Worm (Caenorhabditis elegans) whole organism, L4 larva: ENCODE measurements around the gene zmp-1.

ENCODE experiments used
- F37D6.2 ChIP-seq: sonication (generic microtip); optimal IDR thresholded peaks from 2 replicates; lab custom pipeline; 2016; ENCODE audit warnings: mild to moderate bottlenecking, missing genetic modification characterization, missing compliant biosample characterization
- aha-1 ChIP-seq: fragments of 150-350 bp; peaks from one replicate; lab custom pipeline; 2014; ENCODE audit warnings: missing biosample characterization, missing genetic modification characterization
- ama-1 ChIP-seq: fragments of 150-350 bp; optimal IDR thresholded peaks from 2 replicates; lab custom pipeline; 2014; ENCODE audit warnings: inconsistent platforms, mixed read lengths
- arid-1 ChIP-seq: fragments of 200-800 bp; sonication (Bioruptor generic); conservative IDR thresholded peaks from 2 replicates; pipeline ENCODE4 v1.3.6; 2022; ENCODE audit warnings: missing genetic modification reagents, missing genetic modification characterization, missing compliant biosample characterization
- ceh-32 ChIP-seq: sonication (generic microtip); optimal IDR thresholded peaks from 2 replicates; lab custom pipeline; 2016; ENCODE audit warnings: mild to moderate bottlenecking, missing genetic modification characterization, missing compliant biosample characterization; ENCODE audit not compliant: poor library complexity
- ceh-62 ChIP-seq: sonication (generic microtip); optimal IDR thresholded peaks from 2 replicates; lab custom pipeline; 2017; ENCODE audit warnings: missing biosample characterization, missing genetic modification characterization
- ces-1 ChIP-seq: fragments of 150-350 bp; sonication (generic microtip); optimal IDR thresholded peaks from 4 replicates; lab custom pipeline; 2014; ENCODE audit warnings: missing biosample characterization, missing genetic modification reagents, missing genetic modification characterization
- ctbp-1 ChIP-seq: fragments of 200-800 bp; sonication (Bioruptor generic); IDR thresholded peaks from 2 replicates; pipeline ENCODE4 v1.3.6; 2022; ENCODE audit warnings: missing genetic modification reagents, missing genetic modification characterization, missing compliant biosample characterization
- daf-16 ChIP-seq, 3 experiments: sonication (generic microtip); optimal IDR thresholded peaks; 2 replicates each; lab custom pipeline; 2016 to 2017; ENCODE audit warnings: missing genetic modification characterization in 3 of 3, missing genetic modification reagents in 3 of 3, mild to moderate bottlenecking in 2 of 3, missing compliant biosample characterization in 2 of 3, missing biosample characterization in 1 of 3, moderate library complexity in 1 of 3
- daf-19 ChIP-seq: fragments of 200-800 bp; sonication (Bioruptor generic); conservative IDR thresholded peaks from 2 replicates; pipeline ENCODE4 v1.3.6; 2022; ENCODE audit warnings: missing genetic modification characterization, missing compliant biosample characterization
- dmd-8 ChIP-seq: fragments of 200-800 bp; sonication (Bioruptor generic); IDR thresholded peaks from 2 replicates; pipeline ENCODE4 v1.3.6; 2022; ENCODE audit warnings: missing genetic modification characterization, missing compliant biosample characterization
- dmd-9 ChIP-seq: fragments of 200-800 bp; sonication (Bioruptor generic); IDR thresholded peaks from 2 replicates; pipeline ENCODE4 v1.3.6; 2022; ENCODE audit warnings: missing genetic modification reagents, missing genetic modification characterization, missing compliant biosample characterization
- dve-1 ChIP-seq: sonication (generic microtip); optimal IDR thresholded peaks from 2 replicates; lab custom pipeline; 2017; ENCODE audit warnings: antibody characterized with exemption, mild to moderate bottlenecking, missing genetic modification characterization, missing compliant biosample characterization; ENCODE audit not compliant: insufficient read depth
- egl-43 ChIP-seq: fragments of 200-800 bp; sonication (Bioruptor generic); IDR thresholded peaks from 2 replicates; pipeline ENCODE4 v1.3.6; 2022; ENCODE audit warnings: missing genetic modification reagents, missing genetic modification characterization, missing compliant biosample characterization
- fos-1 ChIP-seq: fragments of 150-350 bp; optimal IDR thresholded peaks from 2 replicates; lab custom pipeline; 2014; ENCODE audit warnings: missing biosample characterization, missing genetic modification characterization
- gei-8 ChIP-seq: fragments of 200-800 bp; sonication (Bioruptor generic); optimal IDR thresholded peaks from 2 replicates; lab custom pipeline; 2018; ENCODE audit warnings: mild to moderate bottlenecking, missing genetic modification characterization, missing compliant biosample characterization
- hif-1 ChIP-seq, 2 experiments: sonication (generic microtip); optimal IDR thresholded peaks; 2 replicates each; lab custom pipeline; 2016 to 2017; ENCODE audit warnings: missing compliant biosample characterization in 2 of 2, missing genetic modification characterization in 2 of 2, missing genetic modification reagents in 2 of 2, missing genotype in 2 of 2, mild to moderate bottlenecking in 1 of 2
- hlh-11 ChIP-seq: fragments of 200-800 bp; sonication (Bioruptor generic); optimal IDR thresholded peaks from 2 replicates; lab custom pipeline; 2018; ENCODE audit warnings: mild to moderate bottlenecking, missing genetic modification characterization, missing compliant biosample characterization
- hlh-30 ChIP-seq: sonication (generic microtip); optimal IDR thresholded peaks from 2 replicates; lab custom pipeline; 2017; ENCODE audit warnings: antibody characterized with exemption, mild to moderate bottlenecking, missing genetic modification characterization, missing compliant biosample characterization; ENCODE audit not compliant: insufficient read depth
- hmg-1.1 ChIP-seq: fragments of 200-800 bp; sonication (Bioruptor generic); IDR thresholded peaks from 2 replicates; pipeline ENCODE4 v1.3.6; 2022; ENCODE audit warnings: missing genetic modification reagents, missing genetic modification characterization, missing compliant biosample characterization
- lim-7 ChIP-seq: fragments of 200-800 bp; sonication (Bioruptor generic); IDR thresholded peaks from 2 replicates; pipeline ENCODE4 v1.3.6; 2022; ENCODE audit warnings: missing genetic modification characterization, missing compliant biosample characterization
- lin-1 ChIP-seq: fragments of 200-800 bp; sonication (Bioruptor generic); IDR thresholded peaks from 2 replicates; pipeline ENCODE4 v1.3.6; 2022; ENCODE audit warnings: missing genetic modification reagents, missing genetic modification characterization, missing compliant biosample characterization
- lin-38 ChIP-seq: fragments of 200-800 bp; sonication (Bioruptor generic); IDR thresholded peaks from 2 replicates; pipeline ENCODE4 v1.3.6; 2022; ENCODE audit warnings: missing genetic modification reagents, missing genetic modification characterization, missing compliant biosample characterization
- lsy-2 ChIP-seq, 2 experiments: fragments of 150-350 bp in 1 of 2; sonication (generic microtip) in 1 of 2; optimal IDR thresholded peaks; 2 replicates each; lab custom pipeline; 2014 to 2017; ENCODE audit warnings: missing biosample characterization in 2 of 2, missing genetic modification characterization in 2 of 2
- mdl-1 ChIP-seq, 2 experiments: fragments of 150-350 bp in 1 of 2; sonication (generic microtip) in 1 of 2; optimal IDR thresholded peaks; 2 replicates each; lab custom pipeline; 2014 to 2017; ENCODE audit warnings: missing biosample characterization in 2 of 2, missing genetic modification characterization in 2 of 2
- mdt-29 ChIP-seq: fragments of 200-800 bp; sonication (Bioruptor generic); IDR thresholded peaks from 2 replicates; pipeline ENCODE4 v1.3.6; 2022; ENCODE audit warnings: missing genetic modification reagents, missing genetic modification characterization, missing compliant biosample characterization
- mes-2 ChIP-seq: sonication (generic microtip); optimal IDR thresholded peaks from 2 replicates; lab custom pipeline; 2016; ENCODE audit warnings: missing genotype, mild to moderate bottlenecking, missing genetic modification characterization, missing compliant biosample characterization; ENCODE audit not compliant: poor library complexity, severe bottlenecking
- mxl-2 ChIP-seq: fragments of 200-800 bp; sonication (Bioruptor generic); conservative IDR thresholded peaks from 2 replicates; pipeline ENCODE4 v1.3.6; 2022; ENCODE audit warnings: missing genetic modification reagents, missing genetic modification characterization, missing compliant biosample characterization
- mxl-3 ChIP-seq: fragments of 200-800 bp; sonication (Bioruptor generic); optimal IDR thresholded peaks from 2 replicates; lab custom pipeline; 2018; ENCODE audit warnings: mild to moderate bottlenecking, missing genetic modification characterization, missing compliant biosample characterization
- nhr-111 ChIP-seq: fragments of 200-800 bp; sonication (Bioruptor generic); optimal IDR thresholded peaks from 2 replicates; lab custom pipeline; 2018; ENCODE audit warnings: mild to moderate bottlenecking, missing genetic modification characterization, missing compliant biosample characterization
- nhr-28 ChIP-seq: fragments of 150-350 bp; optimal IDR thresholded peaks from 2 replicates; lab custom pipeline; 2014; ENCODE audit warnings: missing biosample characterization, missing genetic modification characterization
- nhr-41 ChIP-seq: fragments of 200-800 bp; sonication (Bioruptor generic); IDR thresholded peaks from 2 replicates; pipeline ENCODE4 v1.3.6; 2022; ENCODE audit warnings: missing genetic modification reagents, missing genetic modification characterization, missing compliant biosample characterization
- nhr-6 ChIP-seq: fragments of 150-350 bp; optimal IDR thresholded peaks from 2 replicates; lab custom pipeline; 2014; ENCODE audit warnings: missing biosample characterization, missing genetic modification characterization
- php-3 ChIP-seq: fragments of 200-800 bp; sonication (Bioruptor generic); IDR thresholded peaks from 2 replicates; pipeline ENCODE4 v1.3.6; 2022; ENCODE audit warnings: missing genetic modification reagents, missing genetic modification characterization, missing compliant biosample characterization
- saeg-2 ChIP-seq: fragments of 200-800 bp; sonication (Bioruptor generic); IDR thresholded peaks from 2 replicates; pipeline ENCODE4 v1.3.6; 2022; ENCODE audit warnings: missing genetic modification reagents, missing genetic modification characterization, missing compliant biosample characterization
- set-16 ChIP-seq: fragments of 200-800 bp; sonication (Bioruptor generic); IDR thresholded peaks from 2 replicates; pipeline ENCODE4 v1.3.6; 2022; ENCODE audit warnings: missing genetic modification reagents, missing genetic modification characterization, missing compliant biosample characterization
- snpc-4 ChIP-seq: fragments of 150-350 bp; optimal IDR thresholded peaks from 2 replicates; lab custom pipeline; 2014; ENCODE audit warnings: missing biosample characterization, missing genetic modification characterization
- unc-62 ChIP-seq, 3 experiments: fragments of 150-350 bp in 1 of 3; sonication (generic microtip); optimal IDR thresholded peaks in 2 of 3; peaks in 1 of 3; 1 replicate in 1 of 3; 2 replicates in 2 of 3; lab custom pipeline; 2014 to 2017; ENCODE audit warnings: missing biosample characterization in 3 of 3, missing genetic modification characterization in 3 of 3, missing genetic modification reagents in 3 of 3, missing genotype in 1 of 3
- zag-1 ChIP-seq: fragments of 150-350 bp; optimal IDR thresholded peaks from 2 replicates; lab custom pipeline; 2014; ENCODE audit warnings: missing biosample characterization, missing genetic modification characterization
- zfp-2 ChIP-seq: sonication (generic microtip); optimal IDR thresholded peaks from 2 replicates; lab custom pipeline; 2016; ENCODE audit warnings: mild to moderate bottlenecking, missing genetic modification characterization, missing compliant biosample characterization
- zip-11 ChIP-seq: fragments of 200-800 bp; sonication (Bioruptor generic); IDR thresholded peaks from 2 replicates; pipeline ENCODE4 v1.3.6; 2022; ENCODE audit warnings: missing genetic modification characterization, missing compliant biosample characterization
- ztf-7 ChIP-seq: fragments of 150-350 bp; optimal IDR thresholded peaks from 2 replicates; lab custom pipeline; 2014; ENCODE audit warnings: missing biosample characterization, missing genetic modification characterization

Gene zmp-1

DNA sequence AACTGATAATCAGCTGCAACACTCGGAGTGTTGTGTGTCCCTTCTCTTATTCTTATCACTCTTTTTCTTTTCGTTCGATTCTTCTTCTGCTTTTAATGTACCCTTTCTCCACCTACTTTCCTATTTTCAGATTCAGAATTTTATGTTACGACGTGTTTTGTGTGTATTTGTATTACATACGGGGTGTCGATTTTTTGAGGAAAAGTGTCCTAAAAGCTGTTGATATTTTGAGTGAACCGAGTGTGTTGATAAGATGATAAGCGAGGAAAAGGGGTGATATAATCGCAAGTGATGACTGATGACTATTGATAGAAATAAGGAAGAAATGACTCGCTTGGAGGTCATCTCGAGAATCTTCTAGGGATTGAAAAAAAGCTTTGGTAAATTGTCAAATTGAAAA, 48.7 kb upstream of the zmp-1 start (continued):
- no peak for TF ChIP-seq hlh-30 (tag; lab: Kevin White, UChicago)
- no peak for TF ChIP-seq dmd-9 (GFP tag; lab: Robert Waterston, UW)
- TF ChIP-seq lin-1 (GFP tag; lab: Robert Waterston, UW): no peak
- 0 out of 2 replicates have a peak, but pooled peaks have one; percentile 34 for TF ChIP-seq php-3 (GFP tag; lab: Robert Waterston, UW)
- TF ChIP-seq lim-7 (GFP tag; lab: Robert Waterston, UW): no peak
- no peak for TF ChIP-seq fos-1 (tag; lab: Kevin White, UChicago)
- TF ChIP-seq, all 104 proteins: peak for 8

DNA sequence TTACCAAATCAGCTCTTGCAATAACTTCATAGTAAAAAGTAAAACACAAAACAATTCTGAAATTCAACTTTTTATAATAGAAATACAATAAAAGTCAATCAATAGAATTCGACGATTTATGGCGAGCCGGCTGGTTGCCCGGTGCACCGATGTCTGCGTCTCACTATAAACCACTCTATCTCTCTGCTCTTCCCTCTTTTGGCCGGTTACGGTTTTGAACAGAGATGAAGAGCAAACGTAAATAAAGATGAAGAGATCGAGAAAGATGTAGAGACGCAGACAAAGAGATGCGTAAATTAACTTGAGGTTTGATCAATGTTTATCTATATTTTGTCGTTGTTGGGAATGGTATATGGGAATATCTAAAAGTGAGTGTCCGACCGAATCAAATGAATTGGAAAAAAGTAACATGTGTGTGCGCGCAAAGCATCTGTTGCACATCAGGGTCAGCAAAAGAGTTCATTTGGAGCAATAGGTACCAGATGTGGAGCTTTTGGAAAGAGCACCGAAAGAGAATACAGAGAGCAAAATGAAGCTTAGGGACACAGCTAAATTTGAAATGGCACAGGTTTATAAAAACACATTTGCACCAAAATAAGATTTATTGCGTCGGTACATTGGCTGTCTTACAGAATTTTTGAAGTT, 47.6 kb upstream of the zmp-1 start:
- TF ChIP-seq egl-43 (GFP tag; lab: Robert Waterston, UW) (no peak), daf-16 (GFP tag; optimal IDR thresholded peaks at IDR 0.05; lab: Kevin White, UChicago) (no peak), daf-16 (tag; optimal IDR thresholded peaks at IDR 0.05; lab: Kevin White, UChicago) (peak; percentile 64), nhr-28 (tag; lab: Kevin White, UChicago) (peak; percentile 12), ztf-7 (tag; lab: Kevin White, UChicago) (no peak), mdt-29 (GFP tag; lab: Robert Waterston, UW) (no peak), hlh-11 (tag; lab: Kevin White, UChicago) (peak; percentile 32), gei-8 (GFP tag; lab: Kevin White, UChicago) (no peak), mes-2 (peak; percentile 36), mxl-2 (no peak), unc-62 (GFP tag; optimal IDR thresholded peaks at IDR 0.05 in 1 of 2; lab: Kevin White, UChicago) (peak in 1 of 2 experiments; percentile 58), unc-62 (tag; optimal IDR thresholded peaks at IDR 0.05; lab: Kevin White, UChicago) (no peak), nhr-6 (tag; lab: Kevin White, UChicago) (peak; percentile 37), lin-1 (GFP tag; lab: Robert Waterston, UW) (no peak), hmg-1.1 (GFP tag; lab: Robert Waterston, UW) (no peak), dve-1 (peak; percentile 55)
- TF ChIP-seq, all 104 proteins: peak for 7

DNA sequence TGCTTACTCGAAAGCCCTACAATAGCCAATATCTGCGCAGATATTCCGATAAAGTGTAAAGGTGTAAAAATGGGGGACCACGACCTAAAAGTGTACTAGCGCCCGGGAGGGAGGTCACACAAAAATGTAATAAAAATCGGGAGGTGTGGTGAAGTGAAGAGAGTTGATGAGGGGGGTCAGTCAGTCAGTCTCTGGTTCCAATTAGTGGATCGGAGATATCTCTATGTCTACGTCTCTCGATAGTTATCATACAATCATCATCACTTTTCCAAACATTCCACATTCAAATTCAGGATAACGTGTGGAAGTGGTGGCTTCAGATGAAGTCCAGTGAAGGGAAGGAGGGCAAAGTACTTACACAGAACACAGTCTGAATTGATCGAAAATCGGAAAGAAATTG, 43.3 kb upstream of the zmp-1 start:
- no peak for TF ChIP-seq lin-38 (GFP tag; lab: Robert Waterston, UW)
- no peak for TF ChIP-seq mxl-3 (GFP tag; lab: Kevin White, UChicago)
- TF ChIP-seq ctbp-1: no peak
- no peak for TF ChIP-seq ces-1 (GFP tag; lab: Kevin White, UChicago)
- no peak for TF ChIP-seq dve-1
- TF ChIP-seq mdl-1 (tag; optimal IDR thresholded peaks at IDR 0.05; lab: Kevin White, UChicago): no peak
- no peak for TF ChIP-seq ceh-62 (tag; lab: Kevin White, UChicago)
- TF ChIP-seq saeg-2: no peak
- no peak for TF ChIP-seq dmd-8 (GFP tag; lab: Robert Waterston, UW)
- TF ChIP-seq nhr-41 (GFP tag; lab: Robert Waterston, UW): no peak
- no peak for TF ChIP-seq nhr-111 (GFP tag; lab: Kevin White, UChicago)
- no peak for TF ChIP-seq set-16 (GFP tag; lab: Robert Waterston, UW)
- no peak for TF ChIP-seq hif-1 (tag; optimal IDR thresholded peaks at IDR 0.05; lab: Kevin White, UChicago)
- no peak for TF ChIP-seq fos-1 (tag; lab: Kevin White, UChicago)

DNA sequence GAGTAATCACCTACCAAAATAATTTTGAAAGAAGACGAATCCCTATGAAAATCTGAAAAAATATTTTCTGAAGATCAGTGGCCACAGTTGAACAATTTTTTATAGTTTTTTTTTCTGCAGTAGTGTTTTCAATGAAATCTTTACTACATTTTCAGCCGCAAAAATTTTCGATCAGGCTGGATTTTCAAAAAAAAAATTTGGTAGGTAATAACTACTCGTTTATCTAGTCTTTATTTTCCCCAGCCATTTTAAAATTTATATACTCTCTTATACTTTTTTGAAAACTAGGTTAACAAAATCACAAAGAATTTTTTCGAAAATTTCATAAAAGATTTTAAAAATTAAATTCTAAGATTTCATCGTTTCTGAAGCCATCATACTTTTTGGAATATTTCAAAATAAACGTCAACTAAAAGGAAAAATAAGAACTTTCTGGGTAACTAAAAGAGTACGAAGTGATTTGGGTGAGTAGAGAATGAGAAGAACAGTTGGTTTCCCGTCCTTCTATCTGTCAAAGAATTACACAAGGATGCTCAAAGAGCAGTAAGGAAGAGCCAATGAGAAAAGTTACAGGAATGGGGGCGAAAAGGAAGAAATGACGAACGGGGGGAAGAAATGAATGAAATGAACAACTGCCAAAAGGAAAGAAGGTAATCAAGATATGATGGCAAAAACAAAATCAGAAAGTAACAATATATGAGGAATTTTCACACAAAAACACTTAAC, 42.4 kb upstream of the zmp-1 start, which contains the start of gene mlp-1:
Gene mlp-1, minus strand, starts transcription at position 51 of the 726 bp plus-strand sequence.
- TF ChIP-seq ama-1 (lab: Kevin White, UChicago) (no peak), zfp-2 (tag; lab: Kevin White, UChicago) (no peak), lin-38 (GFP tag; lab: Robert Waterston, UW) (no peak), set-16 (GFP tag; lab: Robert Waterston, UW) (no peak), zip-11 (GFP tag; lab: Robert Waterston, UW) (no peak), zag-1 (tag; lab: Kevin White, UChicago) (no peak), gei-8 (GFP tag; lab: Kevin White, UChicago) (no peak), aha-1 (tag; lab: Kevin White, UChicago) (no peak), lsy-2 (tag; optimal IDR thresholded peaks at IDR 0.05; lab: Kevin White, UChicago) (no peak), daf-19 (no peak), F37D6.2 (tag; lab: Kevin White, UChicago) (no peak), nhr-111 (GFP tag; lab: Kevin White, UChicago) (no peak), snpc-4 (no peak), arid-1 (GFP tag; lab: Robert Waterston, UW) (no peak), ceh-32 (tag; lab: Kevin White, UChicago) (no peak), unc-62 (GFP tag; optimal IDR thresholded peaks at IDR 0.05 in 1 of 2; lab: Kevin White, UChicago) (no peak), unc-62 (tag; optimal IDR thresholded peaks at IDR 0.05; lab: Kevin White, UChicago) (no peak)
